Worm (Caenorhabditis elegans) whole organism, L3 larva: Measurements from ENCODE around the gene F15G9.2.
A peak's percentile ranks its signal among the peaks of the same experiment; 100 is the strongest.

Experiments used
- R02D3.7 ChIP-seq: fragments of 150-350 bp; optimal IDR thresholded peaks from 2 replicates; lab custom pipeline; 2014; ENCODE audit warnings: missing biosample characterization, missing genetic modification characterization
- ama-1 ChIP-seq: fragments of 150-350 bp; optimal IDR thresholded peaks from 2 replicates; lab custom pipeline; 2018
- ceh-16 ChIP-seq: sonication (generic microtip); optimal IDR thresholded peaks from 2 replicates; lab custom pipeline; 2017; ENCODE audit warnings: missing biosample characterization, missing genetic modification characterization
- ceh-28 ChIP-seq: fragments of 150-350 bp; optimal IDR thresholded peaks from 2 replicates; lab custom pipeline; 2014; ENCODE audit warnings: missing biosample characterization, missing genetic modification reagents, missing genetic modification characterization
- ceh-82 ChIP-seq: fragments of 150-350 bp; optimal IDR thresholded peaks from 2 replicates; lab custom pipeline; 2014; ENCODE audit warnings: missing biosample characterization, missing genetic modification characterization
- ceh-9 ChIP-seq: sonication (generic microtip); optimal IDR thresholded peaks from 2 replicates; lab custom pipeline; 2018; ENCODE audit warnings: missing biosample characterization, missing genetic modification characterization
- daf-12 ChIP-seq: fragments of 150-350 bp; optimal IDR thresholded peaks from 2 replicates; lab custom pipeline; 2014; ENCODE audit warnings: missing biosample characterization, missing genetic modification reagents, missing genetic modification characterization
- egl-27 ChIP-seq: sonication (generic microtip); optimal IDR thresholded peaks from 4 replicates; lab custom pipeline; 2017; ENCODE audit warnings: missing biosample characterization, missing genetic modification reagents, missing genetic modification characterization
- elt-1 ChIP-seq: fragments of 150-350 bp; optimal IDR thresholded peaks from 2 replicates; lab custom pipeline; 2014; ENCODE audit warnings: missing biosample characterization, missing genetic modification characterization
- elt-2 ChIP-seq: sonication (generic microtip); optimal IDR thresholded peaks from 2 replicates; lab custom pipeline; 2016; ENCODE audit warnings: missing genetic modification reagents, mild to moderate bottlenecking, missing genetic modification characterization, missing compliant biosample characterization
- elt-3 ChIP-seq, 3 experiments: fragments of 150-350 bp in 1 of 3; sonication (generic microtip) in 2 of 3; optimal IDR thresholded peaks; 2 replicates in 2 of 3; 4 replicates in 1 of 3; lab custom pipeline; 2014 to 2017; ENCODE audit warnings: missing biosample characterization in 3 of 3, missing genetic modification characterization in 3 of 3
- eor-1 ChIP-seq, 2 experiments: fragments of 150-350 bp; optimal IDR thresholded peaks; 2 replicates each; lab custom pipeline; 2014 to 2018; ENCODE audit warnings: missing biosample characterization in 2 of 2, missing genetic modification characterization in 2 of 2
- fkh-10 ChIP-seq: sonication (generic microtip); optimal IDR thresholded peaks from 2 replicates; lab custom pipeline; 2017; ENCODE audit warnings: missing biosample characterization, missing genetic modification reagents, missing genetic modification characterization
- fkh-2 ChIP-seq: fragments of 150-350 bp; optimal IDR thresholded peaks from 2 replicates; lab custom pipeline; 2014; ENCODE audit warnings: missing biosample characterization, missing genetic modification reagents, missing genetic modification characterization
- jun-1 ChIP-seq: fragments of 150-350 bp; optimal IDR thresholded peaks from 2 replicates; lab custom pipeline; 2014; ENCODE audit warnings: missing biosample characterization, missing genetic modification reagents, missing genetic modification characterization
- lin-15B ChIP-seq: fragments of 150-350 bp; optimal IDR thresholded peaks from 2 replicates; lab custom pipeline; 2014; ENCODE audit warnings: missing biosample characterization, missing genetic modification characterization
- lin-39 ChIP-seq: fragments of 150-350 bp; optimal IDR thresholded peaks from 2 replicates; lab custom pipeline; 2018; ENCODE audit warnings: missing biosample characterization, missing genetic modification reagents, missing genetic modification characterization
- lsy-12 ChIP-seq: sonication (generic microtip); optimal IDR thresholded peaks from 2 replicates; lab custom pipeline; 2016; ENCODE audit warnings: mild to moderate bottlenecking, missing genetic modification characterization, missing compliant biosample characterization
- nfya-1 ChIP-seq: sonication (generic microtip); optimal IDR thresholded peaks from 2 replicates; lab custom pipeline; 2017; ENCODE audit warnings: missing genetic modification characterization, mild to moderate bottlenecking, missing compliant biosample characterization, antibody characterized with exemption, moderate library complexity; ENCODE audit not compliant: insufficient read depth
- nhr-11 ChIP-seq: fragments of 150-350 bp; optimal IDR thresholded peaks from 2 replicates; lab custom pipeline; 2014; ENCODE audit warnings: missing biosample characterization, missing genetic modification characterization
- nhr-12 ChIP-seq: fragments of 150-350 bp; optimal IDR thresholded peaks from 2 replicates; lab custom pipeline; 2014; ENCODE audit warnings: missing biosample characterization, missing genetic modification characterization
- nhr-23 ChIP-seq: fragments of 150-350 bp; optimal IDR thresholded peaks from 2 replicates; lab custom pipeline; 2014; ENCODE audit warnings: missing biosample characterization, missing genetic modification reagents, missing genetic modification characterization
- nhr-237 ChIP-seq: fragments of 150-350 bp; optimal IDR thresholded peaks from 2 replicates; lab custom pipeline; 2014; ENCODE audit warnings: missing biosample characterization, missing genetic modification characterization
- nhr-25 ChIP-seq: sonication (generic microtip); optimal IDR thresholded peaks from 2 replicates; lab custom pipeline; 2017; ENCODE audit warnings: missing biosample characterization, missing genetic modification characterization
- nhr-43 ChIP-seq: sonication (generic microtip); optimal IDR thresholded peaks from 2 replicates; lab custom pipeline; 2016; ENCODE audit warnings: mild to moderate bottlenecking, missing genetic modification characterization, missing compliant biosample characterization; ENCODE audit not compliant: poor library complexity, severe bottlenecking
- nhr-77 ChIP-seq: fragments of 150-350 bp; optimal IDR thresholded peaks from 2 replicates; lab custom pipeline; 2014; ENCODE audit warnings: missing biosample characterization, missing genetic modification characterization
- pha-4 ChIP-seq: fragments of 150-350 bp; optimal IDR thresholded peaks from 2 replicates; lab custom pipeline; 2014; ENCODE audit warnings: missing biosample characterization, missing genetic modification reagents, missing genetic modification characterization
- snpc-4 ChIP-seq: fragments of 150-350 bp; optimal IDR thresholded peaks from 2 replicates; lab custom pipeline; 2014; ENCODE audit warnings: missing biosample characterization, missing genetic modification characterization
- tbx-2 ChIP-seq: sonication (generic microtip); optimal IDR thresholded peaks from 2 replicates; lab custom pipeline; 2016; ENCODE audit warnings: mild to moderate bottlenecking, missing genetic modification characterization, missing compliant biosample characterization
- unc-62 ChIP-seq: fragments of 150-350 bp; sonication (generic microtip); optimal IDR thresholded peaks from 4 replicates; lab custom pipeline; 2014; ENCODE audit warnings: missing biosample characterization, missing genetic modification reagents, missing genetic modification characterization
- ztf-4 ChIP-seq: fragments of 150-350 bp; optimal IDR thresholded peaks from 2 replicates; lab custom pipeline; 2014; ENCODE audit warnings: missing biosample characterization, missing genetic modification characterization

The F15G9.2 gene

ce11 chrX:9673228-9673627, 40.3 kb downstream of the F15G9.2 start:
- TF ChIP-seq pha-4 (tag; lab: Kevin White, UChicago) (peak; percentile 57), tbx-2 (tag; lab: Kevin White, UChicago) (no peak), elt-2 (tag; lab: Kevin White, UChicago) (peak; percentile 6)

ce11 chrX:9668554-9668953, 45.0 kb downstream of the F15G9.2 start, which contains the start of gene T14B1.1:
TSS of gene T14B1.1 (minus strand) at chrX:9668723.
- TF ChIP-seq ceh-82 (no peak), lsy-12 (tag; lab: Kevin White, UChicago) (no peak), snpc-4 (tag; lab: Kevin White, UChicago) (no peak), nhr-237 (tag; lab: Kevin White, UChicago) (no peak), tbx-2 (tag; lab: Kevin White, UChicago) (no peak), eor-1 (tag; optimal IDR thresholded peaks at IDR 0.05; lab: Kevin White, UChicago) (no peak), R02D3.7 (tag; lab: Kevin White, UChicago) (no peak), ceh-28 (no peak), ztf-4 (tag; lab: Kevin White, UChicago) (no peak), elt-2 (tag; lab: Kevin White, UChicago) (no peak), egl-27 (tag; lab: Kevin White, UChicago) (no peak), nfya-1 (tag; lab: Kevin White, UChicago) (peak; percentile 61), nhr-25 (no peak), fkh-10 (peak; percentile 61), ceh-16 (tag; lab: Kevin White, UChicago) (no peak), lin-39 (peak; percentile 82), nhr-23 (no peak), elt-3 (tag; optimal IDR thresholded peaks at IDR 0.05; lab: Kevin White, UChicago) (no peak)

ce11 chrX:9667391-9667790, 46.1 kb downstream of the F15G9.2 start:
- TF ChIP-seq daf-12: no peak
- TF ChIP-seq ceh-28: peak; percentile 30
- no peak for TF ChIP-seq nhr-12
- TF ChIP-seq elt-1 (tag; lab: Kevin White, UChicago): peak; percentile 68
- no peak for TF ChIP-seq nhr-77
- peak; percentile 50 for TF ChIP-seq nhr-23
- peak; percentile 15 for TF ChIP-seq nhr-25
- TF ChIP-seq nhr-43 (tag; lab: Kevin White, UChicago): peak; percentile 17
- peak; percentile 20 for TF ChIP-seq fkh-10
- peak; percentile 11 for TF ChIP-seq R02D3.7 (tag; lab: Kevin White, UChicago)
- no peak for TF ChIP-seq nhr-11 (tag; lab: Kevin White, UChicago)
- peak; percentile 49 for TF ChIP-seq unc-62 (GFP tag; lab: Kevin White, UChicago)

- no peak for TF ChIP-seq elt-3 (tag; optimal IDR thresholded peaks at IDR 0.05; lab: Kevin White, UChicago)
- TF ChIP-seq ama-1 (lab: Kevin White, UChicago): no peak
- no peak for TF ChIP-seq nhr-25
- TF ChIP-seq ceh-9 (tag; lab: Kevin White, UChicago): no peak
- TF ChIP-seq jun-1 (tag; lab: Kevin White, UChicago): no peak
- TF ChIP-seq nhr-77: no peak
- TF ChIP-seq fkh-2 (tag; lab: Kevin White, UChicago): no peak
- no peak for TF ChIP-seq ztf-4 (tag; lab: Kevin White, UChicago)
- no peak for TF ChIP-seq lin-39
- no peak for TF ChIP-seq lin-15B (tag; lab: Kevin White, UChicago)
- no peak for TF ChIP-seq nhr-43 (tag; lab: Kevin White, UChicago)
- no peak for TF ChIP-seq nhr-12
Measured at ce11 chrX:9665944-9666343, 47.6 kb downstream of the F15G9.2 start.
